Worm (Caenorhabditis elegans): Measurements from ENCODE around the gene algn-9.
A peak's percentile ranks its signal among the peaks of the same experiment; 100 is the strongest.

algn-9 gene

ce11 chrII:10627086-10627485 is 43.0 kb downstream of the algn-9 start:
- TF ChIP-seq elt-2 (tag; optimal IDR thresholded peaks at IDR 0.05): peak; percentile 80
- TF ChIP-seq unc-130 (tag; optimal IDR thresholded peaks at IDR 0.05): no peak
- no peak for TF ChIP-seq egl-27 (tag; optimal IDR thresholded peaks at IDR 0.05)
- peak; percentile 14 for TF ChIP-seq lin-14 (GFP tag; optimal IDR thresholded peaks at IDR 0.05)
- TF ChIP-seq pqm-1 (tag; optimal IDR thresholded peaks at IDR 0.05): peak; percentile 11
- TF ChIP-seq hlh-4 (tag; optimal IDR thresholded peaks at IDR 0.05): no peak
- TF ChIP-seq zag-1 (tag; optimal IDR thresholded peaks at IDR 0.05): no peak

- TF ChIP-seq fkh-8 (tag; optimal IDR thresholded peaks at IDR 0.05) (no peak), skn-1 (tag; optimal IDR thresholded peaks at IDR 0.05) (no peak), jun-1 (tag; optimal IDR thresholded peaks at IDR 0.05) (no peak), fos-1 (tag; optimal IDR thresholded peaks at IDR 0.05) (no peak)
These were observed 43.8 kb downstream of the algn-9 start, which contains the start of gene M28.8 for ce11 chrII:10627963-10628362. Gene M28.8 (plus strand): TSS chrII:10628263.

ce11 chrII:10630944-10631343 is 46.8 kb downstream of the algn-9 start:
- TF ChIP-seq nhr-12 (tag; optimal IDR thresholded peaks at IDR 0.05) (no peak), aha-1 (tag; optimal IDR thresholded peaks at IDR 0.05) (no peak), mab-9 (GFP tag; IDR thresholded peaks at IDR 0.05) (no peak)

All from whole organism, L1 larva.